Worm (Caenorhabditis elegans) whole organism, L2 larva: ENCODE data around the gene srz-78.

Experiments used
- egl-27 ChIP-seq: sonication (generic microtip); optimal IDR thresholded peaks from 3 replicates; lab custom pipeline; 2017; ENCODE audit warnings: missing biosample characterization, missing genetic modification reagents, missing genetic modification characterization
- fos-1 ChIP-seq: fragments of 150-350 bp; optimal IDR thresholded peaks from 2 replicates; lab custom pipeline; 2014; ENCODE audit warnings: missing biosample characterization, missing genetic modification characterization
- nhr-77 ChIP-seq: fragments of 150-350 bp; optimal IDR thresholded peaks from 2 replicates; lab custom pipeline; 2014; ENCODE audit warnings: missing biosample characterization, missing genetic modification characterization
- zag-1 ChIP-seq: fragments of 150-350 bp; optimal IDR thresholded peaks from 2 replicates; lab custom pipeline; 2014; ENCODE audit warnings: missing biosample characterization, missing genetic modification characterization

ce11 chrIV:3532989-3533388 lies 41.4 kb downstream of the srz-78 start:
- no peak for TF ChIP-seq zag-1
- TF ChIP-seq nhr-77 (tag; lab: Kevin White, UChicago), result no peak
- TF ChIP-seq egl-27 (tag; lab: Kevin White, UChicago), result no peak
- TF ChIP-seq fos-1 (tag; lab: Kevin White, UChicago), result no peak
